Worm (Caenorhabditis elegans) whole organism, L4/young adult: Measurements from ENCODE around the gene marc-2.

Source experiments
- W03F9.2 ChIP-seq: fragments of 150-350 bp; optimal IDR thresholded peaks from 2 replicates; lab custom pipeline; 2014; ENCODE audit warnings: missing biosample characterization, missing genetic modification characterization
- dao-5 ChIP-seq: sonication (generic microtip); optimal IDR thresholded peaks from 2 replicates; lab custom pipeline; 2016; ENCODE audit warnings: missing genotype, missing genetic modification characterization, moderate library complexity, missing compliant biosample characterization
- him-1 ChIP-seq: sonication (generic microtip); optimal IDR thresholded peaks from 2 replicates; lab custom pipeline; 2016; ENCODE audit warnings: missing genotype, missing genetic modification reagents, missing genetic modification characterization, missing compliant biosample characterization

- TF ChIP-seq him-1 (tag; lab: Kevin White, UChicago) (no peak), dao-5 (tag; lab: Kevin White, UChicago) (no peak), W03F9.2 (tag; lab: Kevin White, UChicago) (no peak)
Measured at ce11 chrII:10665031-10665430, 4.2 kb upstream of the marc-2 start, which contains the start of gene D2089.3.
